Fruit fly (Drosophila melanogaster) whole organism, embryonic: Measurements from ENCODE around the gene dbr.

Source experiments
- CG11085 ChIP-seq: fragments of 200-800 bp; sonication (Bioruptor generic); IDR thresholded peaks from 2 replicates; pipeline ENCODE4 v1.3.6; 2022; ENCODE audit warnings: missing biosample characterization, missing genetic modification characterization
- CG11398 ChIP-seq: fragments of 200-800 bp; sonication (Bioruptor generic); optimal IDR thresholded peaks from 2 replicates; lab custom pipeline; 2016; ENCODE audit warnings: missing biosample characterization, missing genetic modification characterization
- CG12219 ChIP-seq: fragments of 200-800 bp; sonication (Bioruptor generic); optimal IDR thresholded peaks from 3 replicates; lab custom pipeline; 2018; ENCODE audit warnings: missing biosample characterization, mild to moderate bottlenecking, missing genetic modification characterization
- CG17829 ChIP-seq: fragments of 200-800 bp; optimal IDR thresholded peaks from 2 replicates; lab custom pipeline; 2019; ENCODE audit warnings: missing biosample characterization, mild to moderate bottlenecking, missing genetic modification characterization, moderate library complexity
- CG18262 ChIP-seq: fragments of 200-800 bp; optimal IDR thresholded peaks from 3 replicates; lab custom pipeline; 2019; ENCODE audit warnings: missing biosample characterization, mild to moderate bottlenecking, missing genetic modification characterization, moderate library complexity
- CG2889 ChIP-seq: fragments of 200-800 bp; sonication (Bioruptor generic); IDR thresholded peaks from 3 replicates; pipeline ENCODE4 v1.3.6; 2022; ENCODE audit warnings: missing biosample characterization, missing genetic modification characterization
- CG33557 ChIP-seq: fragments of 200-800 bp; sonication (Bioruptor generic); optimal IDR thresholded peaks from 2 replicates; lab custom pipeline; 2019; ENCODE audit warnings: missing biosample characterization, mild to moderate bottlenecking, missing genetic modification characterization, moderate library complexity
- CG34224 ChIP-seq: fragments of 200-800 bp; sonication (Bioruptor generic); IDR thresholded peaks from 3 replicates; pipeline ENCODE4 v1.3.6; 2022; ENCODE audit warnings: missing biosample characterization, missing genetic modification characterization; ENCODE audit not compliant: partially characterized antibody
- CG3995 ChIP-seq: fragments of 200-800 bp; sonication (Bioruptor generic); optimal IDR thresholded peaks from 3 replicates; lab custom pipeline; 2016; ENCODE audit warnings: missing biosample characterization, missing genetic modification characterization
- CG6689 ChIP-seq: fragments of 200-800 bp; sonication (Bioruptor generic); IDR thresholded peaks from 2 replicates; pipeline ENCODE4 v1.3.6; 2022; ENCODE audit warnings: missing biosample characterization, missing genetic modification characterization
- CG7556 ChIP-seq: fragments of 200-800 bp; sonication (Bioruptor generic); optimal IDR thresholded peaks from 2 replicates; lab custom pipeline; 2017; ENCODE audit warnings: missing biosample characterization, mild to moderate bottlenecking, missing genetic modification characterization
- CG7963 ChIP-seq: fragments of 200-800 bp; sonication (Bioruptor generic); IDR thresholded peaks from 3 replicates; pipeline ENCODE4 v1.3.6; 2022; ENCODE audit warnings: missing biosample characterization, missing genetic modification characterization; ENCODE audit not compliant: partially characterized antibody
- CG9437 ChIP-seq: fragments of 200-800 bp; sonication (Bioruptor generic); optimal IDR thresholded peaks from 2 replicates; lab custom pipeline; 2018; ENCODE audit warnings: missing biosample characterization, mild to moderate bottlenecking, missing genetic modification characterization
- CG9727 ChIP-seq: fragments of 200-800 bp; sonication (Bioruptor generic); optimal IDR thresholded peaks from 3 replicates; lab custom pipeline; 2017; ENCODE audit warnings: missing biosample characterization, mild to moderate bottlenecking, missing genetic modification characterization
- CG9797 ChIP-seq: fragments of 200-800 bp; sonication (Bioruptor generic); optimal IDR thresholded peaks from 3 replicates; lab custom pipeline; 2018; ENCODE audit warnings: missing biosample characterization, mild to moderate bottlenecking, missing genetic modification characterization
- Dp ChIP-seq: fragments of 200-800 bp; sonication (Bioruptor generic); optimal IDR thresholded peaks from 2 replicates; lab custom pipeline; 2018; ENCODE audit warnings: missing biosample characterization, mild to moderate bottlenecking, missing genetic modification characterization, moderate library complexity
- Ets65A ChIP-seq: fragments of 200-800 bp; sonication (Bioruptor generic); peaks from one replicate; lab custom pipeline; 2016; ENCODE audit warnings: missing biosample characterization, missing genetic modification characterization
- Gug ChIP-seq: fragments of 200-800 bp; sonication (Bioruptor generic); IDR thresholded peaks from 4 replicates; pipeline ENCODE4 v1.3.6; 2022; ENCODE audit warnings: missing biosample characterization, missing genetic modification characterization
- H15 ChIP-seq: fragments of 200-800 bp; sonication (Bioruptor generic); IDR thresholded peaks from 3 replicates; pipeline ENCODE4 v1.3.6; 2022; ENCODE audit warnings: missing biosample characterization, missing genetic modification characterization
- HLH4C ChIP-seq: fragments of 200-800 bp; sonication (Bioruptor generic); IDR thresholded peaks from 3 replicates; pipeline ENCODE4 v1.3.6; 2022; ENCODE audit warnings: missing biosample characterization, missing genetic modification characterization; ENCODE audit not compliant: partially characterized antibody
- Jarid2 ChIP-seq: fragments of 200-800 bp; sonication (Bioruptor generic); optimal IDR thresholded peaks from 3 replicates; lab custom pipeline; 2017; ENCODE audit warnings: mild to moderate bottlenecking, missing biosample characterization, missing genetic modification reagents, missing genetic modification characterization
- Rx ChIP-seq: fragments of 200-800 bp; sonication (Bioruptor generic); IDR thresholded peaks from 2 replicates; pipeline ENCODE4 v1.3.6; 2022; ENCODE audit warnings: missing biosample characterization, missing genetic modification characterization
- Scr ChIP-seq: fragments of 200-800 bp; sonication (Bioruptor generic); IDR thresholded peaks from 2 replicates; pipeline ENCODE4 v1.3.6; 2022; ENCODE audit warnings: missing biosample characterization, missing genetic modification characterization; ENCODE audit not compliant: partially characterized antibody
- Side ChIP-seq: fragments of 200-800 bp; sonication (Bioruptor generic); optimal IDR thresholded peaks from 2 replicates; lab custom pipeline; 2016; ENCODE audit warnings: missing biosample characterization, missing genetic modification characterization
- Sin3A ChIP-seq: fragments of >200 bp; optimal IDR thresholded peaks from 2 replicates; lab custom pipeline; 2018
- Sry-δ ChIP-seq: fragments of 200-800 bp; sonication (Bioruptor generic); optimal IDR thresholded peaks from 2 replicates; lab custom pipeline; 2016; ENCODE audit warnings: missing biosample characterization, missing genetic modification characterization
- Ssrp ChIP-seq: fragments of 200-800 bp; sonication (Bioruptor generic); optimal IDR thresholded peaks from 2 replicates; lab custom pipeline; 2018; ENCODE audit warnings: missing biosample characterization, mild to moderate bottlenecking, missing genetic modification characterization, moderate library complexity
- amos ChIP-seq: fragments of 200-800 bp; sonication (Bioruptor generic); IDR thresholded peaks from 2 replicates; pipeline ENCODE4 v1.3.6; 2022; ENCODE audit warnings: missing biosample characterization, missing genetic modification characterization; ENCODE audit not compliant: partially characterized antibody
- ap ChIP-seq: fragments of 200-800 bp; sonication (Bioruptor generic); IDR thresholded peaks from 2 replicates; pipeline ENCODE4 v1.3.6; 2022; ENCODE audit warnings: missing biosample characterization, missing genetic modification characterization
- ato ChIP-seq: fragments of 200-800 bp; sonication (Bioruptor generic); IDR thresholded peaks from 2 replicates; pipeline ENCODE4 v1.3.6; 2022; ENCODE audit warnings: missing biosample characterization, missing genetic modification characterization; ENCODE audit not compliant: partially characterized antibody
- bbx ChIP-seq: fragments of 200-800 bp; sonication (Bioruptor generic); IDR thresholded peaks from 2 replicates; pipeline ENCODE4 v1.3.6; 2022; ENCODE audit warnings: missing biosample characterization, missing genetic modification characterization; ENCODE audit not compliant: partially characterized antibody
- cas ChIP-seq: fragments of 200-800 bp; sonication (Bioruptor generic); IDR thresholded peaks from 2 replicates; pipeline ENCODE4 v1.3.6; 2022; ENCODE audit warnings: missing biosample characterization, missing genetic modification characterization
- cato ChIP-seq: fragments of 200-800 bp; sonication (Bioruptor generic); optimal IDR thresholded peaks from 2 replicates; lab custom pipeline; 2016; ENCODE audit warnings: missing biosample characterization, missing genetic modification characterization, borderline replicate concordance
- chinmo ChIP-seq: fragments of 200-800 bp; sonication (Bioruptor generic); IDR thresholded peaks from 4 replicates; pipeline ENCODE4 v1.3.6; 2022; ENCODE audit warnings: missing biosample characterization, missing genetic modification characterization; ENCODE audit not compliant: partially characterized antibody
- chm ChIP-seq: fragments of 200-800 bp; sonication (Bioruptor generic); IDR thresholded peaks from 2 replicates; pipeline ENCODE4 v1.3.6; 2022; ENCODE audit warnings: missing biosample characterization, missing genetic modification characterization
- crol ChIP-seq: fragments of 200-800 bp; sonication (Bioruptor generic); IDR thresholded peaks from 2 replicates; pipeline ENCODE4 v1.3.6; 2022; ENCODE audit warnings: missing biosample characterization, missing genetic modification characterization
- dpn ChIP-seq, 2 experiments: fragments of 200-800 bp; sonication (Bioruptor generic); optimal IDR thresholded peaks; 3 replicates each; lab custom pipeline; 2016; ENCODE audit warnings: missing biosample characterization in 2 of 2, missing genetic modification characterization in 2 of 2
- ewg ChIP-seq: fragments of 200-800 bp; sonication (Bioruptor generic); optimal IDR thresholded peaks from 3 replicates; lab custom pipeline; 2017; ENCODE audit warnings: mild to moderate bottlenecking, missing biosample characterization, missing genetic modification reagents, missing genetic modification characterization
- gfzf ChIP-seq: fragments of 200-800 bp; sonication (Bioruptor generic); optimal IDR thresholded peaks from 2 replicates; lab custom pipeline; 2016; ENCODE audit warnings: missing biosample characterization, mild to moderate bottlenecking, missing genetic modification characterization, moderate library complexity
- hb ChIP-seq: fragments of 200-800 bp; sonication (Bioruptor generic); IDR thresholded peaks from 3 replicates; pipeline ENCODE4 v1.3.6; 2022; ENCODE audit warnings: missing biosample characterization, missing genetic modification characterization; ENCODE audit not compliant: partially characterized antibody
- hbn ChIP-seq: fragments of 200-800 bp; sonication (Bioruptor generic); IDR thresholded peaks from 2 replicates; pipeline ENCODE4 v1.3.6; 2022; ENCODE audit warnings: missing biosample characterization, missing genetic modification characterization; ENCODE audit not compliant: partially characterized antibody
- hth ChIP-seq: fragments of >200 bp; optimal IDR thresholded peaks from 2 replicates; lab custom pipeline; 2017; ENCODE audit warnings: inconsistent platforms
- inv ChIP-seq: fragments of 200-800 bp; sonication (Bioruptor generic); IDR thresholded peaks from 2 replicates; pipeline ENCODE4 v1.3.6; 2022; ENCODE audit warnings: missing biosample characterization, missing genetic modification characterization; ENCODE audit not compliant: partially characterized antibody
- jigr1 ChIP-seq: fragments of 200-800 bp; sonication (Bioruptor generic); IDR thresholded peaks from 3 replicates; pipeline ENCODE4 v1.3.6; 2022; ENCODE audit warnings: missing biosample characterization, missing genetic modification characterization
- p53 ChIP-seq: fragments of 200-800 bp; sonication (Bioruptor generic); optimal IDR thresholded peaks from 2 replicates; lab custom pipeline; 2016; ENCODE audit warnings: missing biosample characterization, missing genetic modification characterization
- phol ChIP-seq: fragments of 200-800 bp; sonication (Bioruptor generic); optimal IDR thresholded peaks from 3 replicates; lab custom pipeline; 2018; ENCODE audit warnings: missing biosample characterization, mild to moderate bottlenecking, missing genetic modification characterization, moderate library complexity
- pros ChIP-seq: fragments of 200-800 bp; sonication (Bioruptor generic); optimal IDR thresholded peaks from 3 replicates; lab custom pipeline; 2019; ENCODE audit warnings: missing biosample characterization, mild to moderate bottlenecking, missing genetic modification characterization, moderate library complexity
- slp2 ChIP-seq: fragments of 200-800 bp; sonication (Bioruptor generic); optimal IDR thresholded peaks from 2 replicates; lab custom pipeline; 2016; ENCODE audit warnings: missing biosample characterization, missing genetic modification characterization
- sob ChIP-seq: fragments of 200-800 bp; sonication (Bioruptor generic); IDR thresholded peaks from 2 replicates; pipeline ENCODE4 v1.3.6; 2022; ENCODE audit warnings: missing biosample characterization, missing genetic modification characterization
- sr ChIP-seq: fragments of 200-800 bp; sonication (Bioruptor generic); IDR thresholded peaks from 3 replicates; pipeline ENCODE4 v1.3.6; 2022; ENCODE audit warnings: missing biosample characterization, missing genetic modification characterization
- unpg ChIP-seq: fragments of 200-800 bp; sonication (Bioruptor generic); optimal IDR thresholded peaks from 3 replicates; lab custom pipeline; 2018; ENCODE audit warnings: missing biosample characterization, mild to moderate bottlenecking, missing genetic modification characterization, moderate library complexity

The dbr gene

dm6 chr2L:114429-114828, 48.1 kb downstream of the dbr start, which contains the start of gene ND-15 (continued):
- TF ChIP-seq Jarid2 (GFP tag; lab: Kevin White, UChicago) (no peak), CG9727 (GFP tag; lab: Kevin White, UChicago) (no peak), hb (GFP tag; lab: Robert Waterston, UW) (peak; percentile 63; the same call in 2 of the 3 replicates), HLH4C (GFP tag; lab: Robert Waterston, UW) (peak; percentile 77), Rx (GFP tag; lab: Robert Waterston, UW) (no peak), CG7556 (GFP tag; lab: Kevin White, UChicago) (no peak), ato (GFP tag; lab: Robert Waterston, UW) (0 out of 2 replicates have a peak, but pooled peaks have one; percentile 17), sob (0 out of 2 replicates have a peak, but pooled peaks have one; percentile 15), phol (tag; lab: Kevin White, UChicago) (peak; percentile 92), CG2889 (GFP tag; lab: Robert Waterston, UW) (no peak), CG9437 (GFP tag; lab: Kevin White, UChicago) (no peak), Side (no peak), CG34224 (GFP tag; lab: Robert Waterston, UW) (peak; percentile 76), CG6689 (GFP tag; lab: Robert Waterston, UW) (no peak), CG11085 (GFP tag; lab: Robert Waterston, UW) (no peak), ap (no peak), sr (no peak), amos (GFP tag; lab: Robert Waterston, UW) (peak; percentile 89; the same call in 1 of the 2 replicates), crol (GFP tag; lab: Robert Waterston, UW) (no peak), chinmo (GFP tag; lab: Robert Waterston, UW) (peak; percentile 84; the same call in 2 of the 4 replicates), jigr1 (GFP tag; lab: Robert Waterston, UW) (no peak), CG11398 (GFP tag; lab: Kevin White, UChicago) (no peak), CG9797 (GFP tag; lab: Kevin White, UChicago) (no peak), Scr (GFP tag; lab: Robert Waterston, UW) (peak; percentile 80), Sry-δ (GFP tag; lab: Kevin White, UChicago) (peak; percentile 79), slp2 (GFP tag; lab: Kevin White, UChicago) (no peak), CG12219 (GFP tag; lab: Kevin White, UChicago) (no peak), Ets65A (GFP tag; lab: Kevin White, UChicago) (no peak), H15 (no peak), Ssrp (no peak), ewg (GFP tag; lab: Kevin White, UChicago) (peak; percentile 65), p53 (GFP tag; lab: Kevin White, UChicago) (no peak), Dp (GFP tag; lab: Kevin White, UChicago) (peak; percentile 60), CG7963 (GFP tag; lab: Robert Waterston, UW) (peak; percentile 43; the same call in 1 of the 3 replicates), hbn (GFP tag; lab: Robert Waterston, UW) (peak; percentile 58), chm (GFP tag; lab: Robert Waterston, UW) (no peak), Gug (GFP tag; lab: Robert Waterston, UW) (no peak), pros (GFP tag; lab: Kevin White, UChicago) (no peak), cato (GFP tag; lab: Kevin White, UChicago) (no peak), CG18262 (tag; lab: Kevin White, UChicago) (no peak), gfzf (GFP tag; lab: Kevin White, UChicago) (peak; percentile 32), Sin3A (lab: Kevin White, UChicago) (no peak), CG17829 (tag; lab: Kevin White, UChicago) (no peak), CG33557 (GFP tag; lab: Kevin White, UChicago) (no peak), cas (GFP tag; lab: Robert Waterston, UW) (no peak), unpg (GFP tag; lab: Kevin White, UChicago) (no peak), bbx (GFP tag; lab: Robert Waterston, UW) (peak; percentile 83), hth (lab: Kevin White, UChicago) (no peak), inv (GFP tag; lab: Robert Waterston, UW) (peak; percentile 78), CG3995 (peak; percentile 91), dpn (GFP tag; optimal IDR thresholded peaks at IDR 0.05; lab: Kevin White, UChicago) (no peak)
